Worm (Caenorhabditis elegans) whole organism, L2 larva: Measurements from ENCODE around the gene set-4.

ENCODE experiments used
- R02D3.7 ChIP-seq: fragments of 150-350 bp; optimal IDR thresholded peaks from 2 replicates; lab custom pipeline; 2014; ENCODE audit warnings: missing biosample characterization, missing genetic modification characterization
- blmp-1 ChIP-seq: sonication (generic microtip); optimal IDR thresholded peaks from 2 replicates; lab custom pipeline; 2017; ENCODE audit warnings: missing genetic modification characterization, mild to moderate bottlenecking, missing compliant biosample characterization, antibody characterized with exemption, moderate library complexity; ENCODE audit not compliant: insufficient read depth
- egl-27 ChIP-seq: sonication (generic microtip); optimal IDR thresholded peaks from 3 replicates; lab custom pipeline; 2017; ENCODE audit warnings: missing biosample characterization, missing genetic modification reagents, missing genetic modification characterization
- lin-11 ChIP-seq: fragments of 150-350 bp; sonication (generic microtip); optimal IDR thresholded peaks from 2 replicates; lab custom pipeline; 2014; ENCODE audit warnings: missing biosample characterization, missing genetic modification characterization, inconsistent platforms, mixed read lengths
- lin-13 ChIP-seq: fragments of 150-350 bp; optimal IDR thresholded peaks from 2 replicates; lab custom pipeline; 2014; ENCODE audit warnings: missing biosample characterization, missing genetic modification reagents, missing genetic modification characterization
- lin-39 ChIP-seq: fragments of 150-350 bp; optimal IDR thresholded peaks from 2 replicates; lab custom pipeline; 2014; ENCODE audit warnings: missing biosample characterization, missing genetic modification reagents, missing genetic modification characterization
- mbf-1 ChIP-seq: sonication (generic microtip); optimal IDR thresholded peaks from 2 replicates; lab custom pipeline; 2017; ENCODE audit warnings: missing biosample characterization, missing genetic modification characterization
- nhr-21 ChIP-seq: fragments of 150-350 bp; optimal IDR thresholded peaks from 2 replicates; lab custom pipeline; 2014; ENCODE audit warnings: missing biosample characterization, missing genetic modification characterization
- nhr-23 ChIP-seq: fragments of 150-350 bp; optimal IDR thresholded peaks from 2 replicates; lab custom pipeline; 2014; ENCODE audit warnings: missing biosample characterization, missing genetic modification reagents, missing genetic modification characterization
- snpc-4 ChIP-seq: fragments of 150-350 bp; optimal IDR thresholded peaks from 2 replicates; lab custom pipeline; 2014; ENCODE audit warnings: missing biosample characterization, missing genetic modification characterization
- unc-39 ChIP-seq: fragments of 150-350 bp; optimal IDR thresholded peaks from 2 replicates; lab custom pipeline; 2014; ENCODE audit warnings: missing biosample characterization, missing genetic modification characterization
- unc-55 ChIP-seq: fragments of 150-350 bp; sonication (generic microtip); optimal IDR thresholded peaks from 3 replicates; lab custom pipeline; 2014; ENCODE audit warnings: missing biosample characterization, missing genetic modification reagents, missing genetic modification characterization
- zag-1 ChIP-seq: fragments of 150-350 bp; optimal IDR thresholded peaks from 2 replicates; lab custom pipeline; 2014; ENCODE audit warnings: missing biosample characterization, missing genetic modification characterization

DNA sequence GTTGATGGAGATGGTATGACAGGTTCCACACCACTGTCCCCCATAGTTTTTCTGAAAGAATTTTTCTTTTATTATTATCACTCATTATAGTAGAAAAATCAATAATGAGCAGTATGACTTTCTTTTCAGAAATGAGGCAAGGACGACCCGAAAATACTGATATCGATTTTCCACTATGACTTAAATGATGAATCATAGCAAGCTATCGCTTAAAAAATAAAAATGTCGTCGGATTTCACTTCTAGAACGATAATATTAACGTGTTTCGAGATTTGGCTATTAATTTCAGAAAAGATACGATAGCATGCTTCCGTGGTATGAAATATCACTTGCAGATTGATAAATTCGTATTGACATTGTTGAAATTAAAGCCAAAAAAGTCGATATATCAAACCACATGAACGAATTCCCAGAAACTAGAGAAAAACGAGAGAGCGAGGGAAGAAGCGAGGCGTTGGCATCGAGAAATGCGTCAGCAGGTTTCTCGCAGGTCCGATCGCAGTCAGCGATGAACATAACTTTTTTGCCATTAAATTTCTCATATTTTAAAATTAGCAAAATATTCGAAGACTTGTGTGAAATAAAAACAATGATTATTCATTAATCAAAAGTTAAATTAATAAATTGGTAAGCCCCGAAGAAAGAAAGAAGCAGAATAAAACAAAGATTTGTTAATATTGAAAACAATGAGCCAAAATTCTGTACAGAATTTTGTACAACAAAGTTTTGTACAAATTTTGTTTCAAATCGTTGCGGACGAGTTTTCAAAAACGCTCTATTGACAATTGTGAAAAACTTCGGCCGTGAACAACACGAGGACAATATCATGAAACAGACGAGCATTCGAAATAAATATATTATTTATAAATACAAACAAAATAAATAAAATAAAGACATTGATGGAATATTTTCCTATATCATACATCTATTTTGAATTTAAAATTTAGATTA lies 24.5 kb upstream of the set-4 start, which contains the start of gene C32D5.11:
- TF ChIP-seq lin-11 (tag; lab: Kevin White, UChicago), result peak; percentile 80
- TF ChIP-seq unc-55 (GFP tag; lab: Kevin White, UChicago), result peak; percentile 81
- TF ChIP-seq zag-1, result no peak
- TF ChIP-seq snpc-4 (tag; lab: Kevin White, UChicago), result peak; percentile 56
- peak; percentile 72 for TF ChIP-seq lin-13 (GFP tag; lab: Kevin White, UChicago)
- TF ChIP-seq mbf-1 (tag; lab: Kevin White, UChicago), result no peak
- no peak for TF ChIP-seq R02D3.7 (tag; lab: Kevin White, UChicago)
- peak; percentile 15 for TF ChIP-seq egl-27 (tag; lab: Kevin White, UChicago)
- peak; percentile 36 for TF ChIP-seq nhr-21 (tag; lab: Kevin White, UChicago)
- no peak for TF ChIP-seq blmp-1 (tag; lab: Kevin White, UChicago)
- TF ChIP-seq nhr-23 (tag; lab: Kevin White, UChicago), result no peak
- TF ChIP-seq lin-39, result no peak
- TF ChIP-seq unc-39 (tag; lab: Kevin White, UChicago), result no peak
